Fruit fly (Drosophila melanogaster): ENCODE data around the gene CG33003.
A peak's percentile ranks its signal among the peaks of the same experiment; 100 is the strongest.

The CG33003 gene

DNA sequence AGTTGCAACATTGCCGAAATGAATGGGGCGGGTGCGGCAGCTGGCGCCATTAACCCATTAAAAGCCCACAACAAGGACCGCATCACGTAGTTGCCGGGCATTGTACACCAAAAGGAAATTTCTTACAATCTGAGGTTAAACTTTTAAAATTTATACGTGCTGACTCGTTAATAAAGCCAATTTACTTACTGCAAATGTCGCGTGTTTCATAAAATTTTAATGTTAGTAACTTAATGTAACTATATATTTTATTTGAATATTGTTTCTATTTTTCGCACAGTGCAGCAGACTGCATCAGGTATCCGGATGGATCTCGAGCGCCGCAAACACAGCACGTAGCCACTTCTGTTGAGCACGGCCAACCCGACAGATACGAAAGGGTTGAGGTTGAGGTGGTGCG, 16.1 kb downstream of the CG33003 start:
- TF ChIP-seq CG17801 (GFP tag; optimal IDR thresholded peaks at IDR 0.05; ENCODE audit: partially characterized antibody) = no peak

DNA sequence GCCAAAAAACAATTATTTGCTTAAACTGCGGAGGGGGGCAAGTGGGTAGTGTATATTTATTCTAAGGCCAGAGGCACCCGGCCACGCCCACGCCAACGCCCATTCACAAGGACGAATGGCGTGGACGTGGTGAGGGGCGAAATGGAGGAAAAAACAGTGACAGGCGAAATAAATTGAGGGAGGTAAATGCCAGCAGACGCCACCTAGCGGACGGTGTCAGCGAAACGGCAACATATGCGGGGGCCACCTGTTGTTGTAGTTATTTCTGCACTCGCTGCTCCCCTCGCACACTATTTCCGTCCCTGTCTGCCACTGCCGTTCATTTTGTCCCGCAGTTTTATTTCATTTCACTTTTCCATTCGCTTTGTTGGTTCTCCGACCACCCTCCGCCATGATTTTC, 17.2 kb downstream of the CG33003 start:
- TF ChIP-seq CG17801 (GFP tag; optimal IDR thresholded peaks at IDR 0.05; ENCODE audit: partially characterized antibody) = no peak

DNA sequence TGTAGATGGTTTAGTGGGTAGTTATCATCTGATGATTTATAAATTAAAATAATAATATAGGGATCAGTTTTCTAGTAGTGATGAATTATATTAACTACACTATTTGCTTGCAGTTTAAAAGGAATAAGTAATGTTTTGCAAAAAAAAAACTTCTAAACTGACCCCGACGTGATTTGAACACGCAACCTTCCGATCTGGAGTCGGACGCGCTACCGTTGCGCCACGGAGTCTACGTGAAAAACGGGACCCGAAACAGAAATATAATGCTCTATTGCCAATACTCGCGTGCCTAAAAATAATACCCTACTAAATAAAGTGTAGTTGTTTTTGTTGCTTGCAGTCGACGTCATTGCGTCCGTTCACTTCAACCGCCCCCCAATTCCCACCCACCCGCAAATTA, 18.1 kb downstream of the CG33003 start:
- no peak for TF ChIP-seq CG17801 (GFP tag; optimal IDR thresholded peaks at IDR 0.05; ENCODE audit: partially characterized antibody)

DNA sequence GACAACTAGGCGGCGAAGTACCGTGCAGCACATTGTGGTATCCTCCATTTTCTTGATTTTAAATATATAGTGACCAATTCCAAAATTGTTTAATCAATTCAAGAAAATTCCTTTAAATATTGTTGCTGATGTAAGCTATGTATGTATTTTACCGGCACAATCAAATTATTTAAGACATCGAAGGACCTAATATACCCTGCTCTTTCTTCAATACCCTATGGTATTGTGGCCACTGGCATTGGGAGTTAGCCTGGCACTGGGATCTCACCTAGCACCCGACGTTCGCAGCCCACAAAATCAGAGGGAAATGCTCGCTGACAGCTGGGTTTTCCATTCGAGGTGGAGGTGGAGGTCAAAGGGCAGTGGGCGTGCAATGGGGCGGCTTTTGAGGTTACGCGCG, 21.4 kb downstream of the CG33003 start:
- TF ChIP-seq CG17801 (GFP tag; optimal IDR thresholded peaks at IDR 0.05; ENCODE audit: partially characterized antibody) = no peak

DNA sequence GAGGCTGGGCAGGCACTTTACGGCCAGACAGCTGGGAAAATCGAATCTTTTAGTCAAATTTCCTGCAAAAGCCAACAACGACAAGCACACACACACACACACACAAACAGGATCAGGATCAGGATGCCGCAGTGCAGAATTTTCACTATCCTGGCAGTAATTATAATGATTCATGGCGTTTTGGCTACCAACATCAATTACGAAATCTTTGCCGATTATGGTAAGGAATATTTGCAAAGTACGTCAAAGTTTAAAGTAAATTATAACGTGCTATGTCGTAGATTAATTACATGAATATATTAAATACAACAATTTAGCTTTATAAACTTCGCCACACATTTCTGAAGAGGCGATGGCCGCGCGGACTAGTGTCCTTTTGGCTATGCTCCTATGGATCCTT, 32.9 kb downstream of the CG33003 start, which contains the start of the genes CG34177 and CG34178:
CG34177 (plus strand) TSS at position 301 of the 400 bp plus-strand sequence.
CG34178 (plus strand) TSS at position 301 of the 400 bp plus-strand sequence.
- no peak for TF ChIP-seq CG17801 (GFP tag; optimal IDR thresholded peaks at IDR 0.05; ENCODE audit: partially characterized antibody)

DNA sequence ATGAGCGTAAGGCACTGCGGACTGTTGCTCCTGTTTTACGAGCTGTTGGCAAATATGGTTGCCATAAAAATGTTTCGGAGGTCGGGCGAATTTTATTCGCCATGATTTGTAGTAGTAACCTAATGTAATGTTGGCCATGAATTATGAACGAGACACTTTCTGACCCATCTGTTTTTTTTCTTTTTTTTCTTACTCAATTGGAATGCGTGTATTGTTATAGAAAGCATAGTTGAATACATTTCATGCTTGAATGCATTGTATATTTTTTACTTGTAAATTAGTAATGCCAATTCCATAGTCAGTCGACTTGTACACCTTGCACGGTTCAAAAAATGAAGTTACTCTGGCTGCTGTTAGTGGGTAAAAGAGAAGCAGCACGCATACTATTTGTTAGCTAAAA, 36.7 kb downstream of the CG33003 start, which contains the start of gene CG43056:
CG43056 (plus strand) TSS at position 301 of the 400 bp plus-strand sequence.
- no peak for TF ChIP-seq CG17801 (GFP tag; optimal IDR thresholded peaks at IDR 0.05; ENCODE audit: partially characterized antibody)

DNA sequence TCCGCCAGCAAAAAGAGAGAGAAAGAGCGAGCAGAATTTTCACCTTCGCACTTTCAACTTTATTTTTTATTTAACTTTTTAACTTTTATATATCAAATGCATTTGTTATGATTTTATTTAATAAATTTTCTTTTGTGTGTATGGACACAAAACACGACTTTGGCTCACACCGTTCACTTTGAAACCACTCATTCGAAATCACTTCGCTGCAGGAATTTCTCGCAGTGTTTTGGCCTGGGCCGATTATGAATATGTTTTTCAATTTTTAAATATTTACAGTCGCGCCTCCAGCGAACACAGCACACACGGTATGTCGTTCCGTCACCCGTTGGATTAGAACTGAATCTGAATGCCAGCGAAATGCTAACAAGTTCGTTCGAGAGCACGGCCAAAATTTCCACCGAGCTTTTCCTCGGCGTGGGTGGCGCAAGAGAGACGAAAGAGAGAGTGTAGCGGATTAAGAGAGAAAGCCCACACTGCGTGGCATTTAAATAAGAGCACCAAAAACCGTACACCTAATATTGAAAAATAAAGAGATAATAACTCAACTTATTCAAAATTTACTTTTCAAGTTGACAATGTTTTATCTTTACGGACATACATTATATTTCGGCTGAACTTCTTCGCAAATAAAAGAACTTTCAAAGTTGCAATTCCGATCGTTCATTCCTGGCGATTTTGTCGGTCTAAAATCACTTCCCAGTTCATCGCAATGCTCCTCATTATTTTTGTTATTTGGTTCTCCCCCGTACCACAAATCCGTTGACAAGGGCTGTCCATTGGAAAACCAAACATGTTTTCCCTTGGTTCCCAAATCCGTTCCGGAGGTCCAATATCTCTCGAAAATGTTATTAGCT, 40.4 kb downstream of the CG33003 start, which contains the start of gene CG15431:
CG15431 (minus strand) TSS at position 402 of the 857 bp plus-strand sequence.
- no peak for TF ChIP-seq CG17801 (GFP tag; optimal IDR thresholded peaks at IDR 0.05; ENCODE audit: partially characterized antibody)

DNA sequence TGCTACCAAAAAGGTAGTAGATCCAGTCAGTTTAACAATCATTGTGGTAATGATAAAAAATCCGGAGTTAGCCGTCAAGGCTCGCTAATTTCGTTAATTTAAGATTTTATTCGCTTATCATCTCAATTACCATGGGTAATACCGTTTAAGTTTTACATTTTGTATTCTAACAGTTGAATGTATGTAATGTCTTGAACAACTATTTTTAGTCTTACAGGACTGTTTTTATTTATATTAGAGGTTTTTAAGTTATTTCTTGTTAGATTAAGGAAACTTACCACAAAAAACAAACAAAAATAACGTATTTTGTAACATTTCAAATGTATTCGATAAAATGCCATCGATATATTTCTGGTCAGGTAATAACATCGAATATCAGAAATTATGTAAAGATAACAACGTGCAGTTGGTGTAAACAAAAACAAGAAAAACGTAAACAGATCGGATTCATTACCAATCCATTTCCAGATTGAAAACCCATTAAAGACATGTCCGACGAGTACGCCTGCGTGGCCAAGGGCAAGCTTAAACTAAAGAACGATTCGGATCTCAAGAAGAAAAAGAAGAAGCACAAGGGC, 41.3 kb downstream of the CG33003 start, which contains the start of the genes Sfp24F and CG15432:
Sfp24F (minus strand) TSS at position 51 of the 578 bp plus-strand sequence.
CG15432 (plus strand) TSS at position 311 of the 578 bp plus-strand sequence.
- peak; percentile 14 for TF ChIP-seq CG17801 (GFP tag; optimal IDR thresholded peaks at IDR 0.05; ENCODE audit: partially characterized antibody)

DNA sequence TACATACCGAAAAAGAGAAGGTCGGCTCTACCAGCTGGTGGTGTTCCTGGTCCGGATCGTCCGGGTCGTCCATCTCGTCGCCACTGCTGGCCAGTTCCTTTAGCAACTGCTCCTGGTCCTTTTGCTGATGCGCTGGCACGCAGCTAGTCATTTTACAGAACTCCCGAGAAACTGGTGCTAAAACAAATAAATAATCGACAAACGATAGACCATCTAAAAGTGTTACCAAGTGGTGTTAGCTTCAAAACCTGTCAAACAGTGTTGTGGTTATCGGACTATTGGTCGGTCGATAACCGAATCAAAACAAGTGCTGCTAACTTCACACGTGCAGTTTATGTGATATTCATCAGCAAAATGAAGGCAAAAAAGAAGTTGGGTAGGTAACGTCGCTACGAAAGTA, 43.7 kb downstream of the CG33003 start, which contains the start of the genes morgue and Elp3:
morgue (minus strand) TSS at position 224 of the 400 bp plus-strand sequence.
Elp3 (plus strand) TSS at position 276 of the 400 bp plus-strand sequence.
- TF ChIP-seq CG17801 (GFP tag; optimal IDR thresholded peaks at IDR 0.05; ENCODE audit: partially characterized antibody) = peak; percentile 3

DNA sequence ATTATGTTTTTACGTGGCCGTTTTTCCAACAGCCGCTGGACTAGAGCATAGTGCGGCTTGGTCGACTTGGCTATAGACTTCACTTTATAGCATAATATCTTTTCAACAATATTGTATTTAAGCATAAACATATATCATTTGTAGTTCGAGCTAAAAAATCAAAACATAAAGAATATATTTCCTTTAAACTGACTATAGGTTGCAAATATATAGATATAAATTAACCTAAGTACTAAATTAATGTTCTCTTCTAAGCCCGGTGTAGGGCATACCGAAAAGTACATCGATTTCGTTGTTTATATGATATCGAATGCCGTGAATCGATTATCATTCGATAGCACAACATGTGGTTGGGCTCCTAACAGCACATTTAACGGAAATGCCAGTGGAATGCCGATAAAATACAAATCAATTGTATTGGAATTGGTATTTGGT, 47.8 kb downstream of the CG33003 start, which contains the start of gene MFS18:
MFS18 (minus strand) TSS at position 54 of the 435 bp plus-strand sequence.
- peak; percentile 89 for TF ChIP-seq CG17801 (GFP tag; optimal IDR thresholded peaks at IDR 0.05; ENCODE audit: partially characterized antibody)

All from ovary, adult (tissue).